Fruit fly (Drosophila melanogaster): ENCODE data around the gene esc.

esc gene

dm6 chr2L:11807697-11808226 lies 21.4 kb downstream of the esc start (continued):
- TF ChIP-seq net (GFP tag; optimal IDR thresholded peaks at IDR 0.05) = peak; percentile 35
- no peak for TF ChIP-seq spab (GFP tag; optimal IDR thresholded peaks at IDR 0.05)
- no peak; the same call in 1 of the 2 replicates for TF ChIP-seq CG15336 (GFP tag; IDR thresholded peaks at IDR 0.05)
- TF ChIP-seq svp (GFP tag) = peak; percentile 94
- TF ChIP-seq fd85E (GFP tag; optimal IDR thresholded peaks at IDR 0.05) = no peak
- no peak for TF ChIP-seq fd59A (GFP tag; optimal IDR thresholded peaks at IDR 0.05)
- TF ChIP-seq CG11902 (GFP tag; optimal IDR thresholded peaks at IDR 0.05) = no peak
- TF ChIP-seq CG1621 (tag; optimal IDR thresholded peaks at IDR 0.05) = peak; percentile 78
- TF ChIP-seq Eip93F (GFP tag; optimal IDR thresholded peaks at IDR 0.05) = no peak
- no peak for TF ChIP-seq CG8319 (GFP tag; optimal IDR thresholded peaks at IDR 0.05)

dm6 chr2L:11806701-11807674 lies 22.2 kb downstream of the esc start:
- TF ChIP-seq acj6 (GFP tag; optimal IDR thresholded peaks at IDR 0.05) (no peak), CG11762 (GFP tag; optimal IDR thresholded peaks at IDR 0.05; ENCODE audit: insufficient read depth) (no peak), spab (GFP tag; optimal IDR thresholded peaks at IDR 0.05) (peak; percentile 82), Hr39 (GFP tag; optimal IDR thresholded peaks at IDR 0.05) (no peak), CG8319 (GFP tag; optimal IDR thresholded peaks at IDR 0.05) (no peak), CG10669 (GFP tag; optimal IDR thresholded peaks at IDR 0.05) (peak; percentile 71), Blimp-1 (GFP tag; optimal IDR thresholded peaks at IDR 0.05) (peak; percentile 56), eg (GFP tag; IDR thresholded peaks at IDR 0.05) (peak; percentile 87), CG31627 (GFP tag; optimal IDR thresholded peaks at IDR 0.05) (no peak), dsx (GFP tag; optimal IDR thresholded peaks at IDR 0.05; ENCODE audit: poor library complexity, severe bottlenecking) (peak; percentile 99), CG7368 (GFP tag; optimal IDR thresholded peaks at IDR 0.05) (peak; percentile 52), CG16779 (tag; optimal IDR thresholded peaks at IDR 0.05) (peak; percentile 88), CG3032 (tag; optimal IDR thresholded peaks at IDR 0.05) (peak; percentile 68), CG32006 (GFP tag; optimal IDR thresholded peaks at IDR 0.05) (peak; percentile 73), OdsH (GFP tag; optimal IDR thresholded peaks at IDR 0.05) (peak; percentile 37), net (GFP tag; optimal IDR thresholded peaks at IDR 0.05) (peak; percentile 76), CG34406 (GFP tag; optimal IDR thresholded peaks at IDR 0.05) (peak; percentile 44), cyc (GFP tag; optimal IDR thresholded peaks at IDR 0.05) (no peak), CG6276 (GFP tag; optimal IDR thresholded peaks at IDR 0.05) (peak; percentile 80), Ets21C (GFP tag; optimal IDR thresholded peaks at IDR 0.05) (no peak), CG15336 (GFP tag; IDR thresholded peaks at IDR 0.05) (peak; percentile 76), lz (GFP tag; optimal IDR thresholded peaks at IDR 0.05) (peak; percentile 4), fkh (GFP tag; optimal IDR thresholded peaks at IDR 0.05) (peak; percentile 10), Lpt (GFP tag; optimal IDR thresholded peaks at IDR 0.05) (peak; percentile 93), CG10631 (GFP tag; optimal IDR thresholded peaks at IDR 0.05) (peak; percentile 53), CG11902 (GFP tag; optimal IDR thresholded peaks at IDR 0.05) (no peak), ss (GFP tag; optimal IDR thresholded peaks at IDR 0.05) (peak; percentile 91 to 97), Eip78C (GFP tag) (peak; percentile 87), achi (GFP tag; optimal IDR thresholded peaks at IDR 0.05) (peak; percentile 54), topi (GFP tag; optimal IDR thresholded peaks at IDR 0.05) (no peak), Sox102F (GFP tag; optimal IDR thresholded peaks at IDR 0.05) (peak; percentile 70), esn (GFP tag; optimal IDR thresholded peaks at IDR 0.05) (peak; percentile 37), Gug (GFP tag; IDR thresholded peaks at IDR 0.05) (peak; percentile 54), fd85E (GFP tag; optimal IDR thresholded peaks at IDR 0.05) (peak; percentile 12), CG4318 (GFP tag; optimal IDR thresholded peaks at IDR 0.05) (peak; percentile 21), fd59A (GFP tag; optimal IDR thresholded peaks at IDR 0.05) (peak; percentile 55), dac (GFP tag; optimal IDR thresholded peaks at IDR 0.05) (peak; percentile 63), Sox14 (GFP tag; optimal IDR thresholded peaks at IDR 0.05) (peak; percentile 92), vri (GFP tag; optimal IDR thresholded peaks at IDR 0.05) (peak; percentile 81), Eip75B (GFP tag; optimal IDR thresholded peaks at IDR 0.05) (peak; percentile 58), pdm3 (GFP tag; optimal IDR thresholded peaks at IDR 0.05) (peak; percentile 38), svp (GFP tag) (peak; percentile 95), Hr38 (GFP tag; optimal IDR thresholded peaks at IDR 0.05) (no peak), CG9139 (GFP tag; optimal IDR thresholded peaks at IDR 0.05) (peak; percentile 87)
